Worm (Caenorhabditis elegans) whole organism, L3 larva: Measurements from ENCODE around the gene clec-161.

Source experiments
- ama-1 ChIP-seq: fragments of 150-350 bp; optimal IDR thresholded peaks from 2 replicates; lab custom pipeline; 2018
- fkh-10 ChIP-seq: sonication (generic microtip); optimal IDR thresholded peaks from 2 replicates; lab custom pipeline; 2017; ENCODE audit warnings: missing biosample characterization, missing genetic modification reagents, missing genetic modification characterization
- nhr-12 ChIP-seq: fragments of 150-350 bp; optimal IDR thresholded peaks from 2 replicates; lab custom pipeline; 2014; ENCODE audit warnings: missing biosample characterization, missing genetic modification characterization
- nhr-25 ChIP-seq: sonication (generic microtip); optimal IDR thresholded peaks from 2 replicates; lab custom pipeline; 2017; ENCODE audit warnings: missing biosample characterization, missing genetic modification characterization
- nhr-77 ChIP-seq: fragments of 150-350 bp; optimal IDR thresholded peaks from 2 replicates; lab custom pipeline; 2014; ENCODE audit warnings: missing biosample characterization, missing genetic modification characterization
- pha-4 ChIP-seq: fragments of 150-350 bp; optimal IDR thresholded peaks from 2 replicates; lab custom pipeline; 2014; ENCODE audit warnings: missing biosample characterization, missing genetic modification reagents, missing genetic modification characterization
- pqm-1 ChIP-seq: fragments of 150-350 bp; optimal IDR thresholded peaks from 2 replicates; lab custom pipeline; 2017; ENCODE audit warnings: missing biosample characterization, missing genetic modification characterization, inconsistent platforms
- ztf-11 ChIP-seq: fragments of 150-350 bp; optimal IDR thresholded peaks from 2 replicates; lab custom pipeline; 2014; ENCODE audit warnings: missing biosample characterization, missing genetic modification characterization

ce11 chrIII:9642110-9642509 is 33.6 kb upstream of the clec-161 start:
- TF ChIP-seq nhr-77 (tag; lab: Kevin White, UChicago), result no peak
- no peak for TF ChIP-seq pqm-1 (tag; lab: Kevin White, UChicago)
- no peak for TF ChIP-seq ztf-11 (tag; lab: Kevin White, UChicago)
- TF ChIP-seq nhr-12 (tag; lab: Kevin White, UChicago), result no peak
- no peak for TF ChIP-seq pha-4
- TF ChIP-seq fkh-10, result no peak
- no peak for TF ChIP-seq ama-1
- no peak for TF ChIP-seq nhr-25 (tag; lab: Kevin White, UChicago)
